Worm (Caenorhabditis elegans) whole organism, L2 larva: ENCODE measurements around the gene R07E5.4.

Experiments
- C34F6.9 ChIP-seq: fragments of 150-350 bp; optimal IDR thresholded peaks from 2 replicates; lab custom pipeline; 2014; ENCODE audit warnings: missing biosample characterization, missing genetic modification characterization
- R02D3.7 ChIP-seq: fragments of 150-350 bp; optimal IDR thresholded peaks from 2 replicates; lab custom pipeline; 2014; ENCODE audit warnings: missing biosample characterization, missing genetic modification characterization
- aly-2 ChIP-seq: fragments of 150-350 bp; optimal IDR thresholded peaks from 2 replicates; lab custom pipeline; 2014; ENCODE audit warnings: missing biosample characterization, missing genetic modification characterization
- crh-2 ChIP-seq: sonication (generic microtip); optimal IDR thresholded peaks from 2 replicates; lab custom pipeline; 2017; ENCODE audit warnings: missing biosample characterization, missing genetic modification characterization
- mdl-1 ChIP-seq, 2 experiments: fragments of 150-350 bp in 1 of 2; sonication (generic microtip) in 1 of 2; optimal IDR thresholded peaks; 2 replicates each; lab custom pipeline; 2017; ENCODE audit warnings: missing biosample characterization in 2 of 2, missing genetic modification characterization in 2 of 2
- nhr-11 ChIP-seq: fragments of 150-350 bp; optimal IDR thresholded peaks from 2 replicates; lab custom pipeline; 2014; ENCODE audit warnings: missing biosample characterization, missing genetic modification characterization
- nhr-237 ChIP-seq: fragments of 150-350 bp; optimal IDR thresholded peaks from 2 replicates; lab custom pipeline; 2014; ENCODE audit warnings: missing biosample characterization, missing genetic modification characterization
- zag-1 ChIP-seq: fragments of 150-350 bp; optimal IDR thresholded peaks from 2 replicates; lab custom pipeline; 2014; ENCODE audit warnings: missing biosample characterization, missing genetic modification characterization
- ztf-1 ChIP-seq: fragments of 200-800 bp; sonication (Bioruptor generic); conservative IDR thresholded peaks from 2 replicates; pipeline ENCODE4 v1.3.6; 2022; ENCODE audit warnings: missing genetic modification characterization, missing compliant biosample characterization

DNA sequence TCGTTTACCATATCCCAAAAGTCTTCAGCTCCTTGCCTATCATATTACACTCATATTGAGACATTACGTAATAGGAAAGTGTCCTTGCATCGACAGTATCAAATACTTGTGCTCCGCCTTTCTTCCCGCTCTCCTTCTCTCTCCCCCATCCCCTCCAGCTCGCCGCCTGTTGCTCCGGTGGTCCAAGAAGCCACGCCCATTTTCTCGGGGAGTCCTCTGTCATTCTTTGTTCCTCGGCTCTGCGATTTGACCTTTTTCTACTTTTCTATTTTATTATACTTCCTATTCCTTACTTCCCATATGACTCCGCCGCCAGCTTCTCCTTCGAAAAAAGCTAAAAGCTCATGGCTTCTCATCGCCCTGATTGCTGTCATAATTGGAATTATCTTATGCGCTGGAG, 38.2 kb upstream of the R07E5.4 start, which contains the start of gene mnp-1:
- TF ChIP-seq nhr-11 (tag; lab: Kevin White, UChicago) (no peak), aly-2 (tag; lab: Kevin White, UChicago) (no peak), R02D3.7 (no peak), mdl-1 (tag; optimal IDR thresholded peaks at IDR 0.05; lab: Kevin White, UChicago) (no peak), zag-1 (tag; lab: Kevin White, UChicago) (no peak), crh-2 (tag; lab: Kevin White, UChicago) (no peak), nhr-237 (no peak), ztf-1 (GFP tag; lab: Robert Waterston, UW) (no peak), C34F6.9 (tag; lab: Kevin White, UChicago) (no peak)
